Worm (Caenorhabditis elegans): ENCODE measurements around the gene C07E3.9.

- peak; percentile 65 for TF ChIP-seq nhr-77 (tag; optimal IDR thresholded peaks at IDR 0.05)
- TF ChIP-seq lin-15B (tag; optimal IDR thresholded peaks at IDR 0.05) = no peak
- TF ChIP-seq ceh-28 (tag; optimal IDR thresholded peaks at IDR 0.05) = no peak
- TF ChIP-seq lin-29 (GFP tag; IDR thresholded peaks at IDR 0.05) = no peak
- TF ChIP-seq dpl-1 (GFP tag; optimal IDR thresholded peaks at IDR 0.05) = peak; percentile 20
- peak; percentile 93 for TF ChIP-seq mxl-3 (GFP tag; optimal IDR thresholded peaks at IDR 0.05)
- no peak for TF ChIP-seq madf-5 (GFP tag; IDR thresholded peaks at IDR 0.05)
- no peak for TF ChIP-seq ZK546.5 (tag; optimal IDR thresholded peaks at IDR 0.05)
- no peak for TF ChIP-seq snpc-4 (tag; optimal IDR thresholded peaks at IDR 0.05)
- no peak for TF ChIP-seq nhr-237 (tag; optimal IDR thresholded peaks at IDR 0.05)
Measured at ce11 chrII:10390250-10390821, 39.8 kb downstream of the C07E3.9 start.
